Worm (Caenorhabditis elegans) whole organism, young adult: Measurements from ENCODE around the gene arl-5.

Source experiments
- B0035.1 ChIP-seq: sonication (generic microtip); optimal IDR thresholded peaks from 2 replicates; lab custom pipeline; 2016; ENCODE audit warnings: missing genetic modification characterization, mild to moderate bottlenecking, missing compliant biosample characterization, missing genotype, missing genetic modification reagents
- B0336.3 ChIP-seq: fragments of 200-800 bp; sonication (Bioruptor generic); IDR thresholded peaks from 2 replicates; pipeline ENCODE4 v1.3.6; 2022; ENCODE audit warnings: missing genetic modification characterization, missing compliant biosample characterization
- F10E7.11 ChIP-seq: sonication (generic microtip); optimal IDR thresholded peaks from 2 replicates; lab custom pipeline; 2017; ENCODE audit warnings: mild to moderate bottlenecking, missing genetic modification characterization, moderate library complexity, missing compliant biosample characterization
- F52B5.7 ChIP-seq: sonication (generic microtip); optimal IDR thresholded peaks from 2 replicates; lab custom pipeline; 2016; ENCODE audit warnings: mild to moderate bottlenecking, missing genetic modification characterization, missing compliant biosample characterization
- F57C9.4 ChIP-seq: sonication (generic microtip); optimal IDR thresholded peaks from 2 replicates; lab custom pipeline; 2017; ENCODE audit warnings: mild to moderate bottlenecking, missing genetic modification characterization, missing compliant biosample characterization
- Y53G8AR.9 ChIP-seq: fragments of 200-800 bp; sonication (Bioruptor generic); conservative IDR thresholded peaks from 2 replicates; pipeline ENCODE4 v1.3.6; 2022; ENCODE audit warnings: missing genetic modification reagents, missing genetic modification characterization, missing compliant biosample characterization
- Y56A3A.18 ChIP-seq: fragments of 200-800 bp; sonication (Bioruptor generic); IDR thresholded peaks from 2 replicates; pipeline ENCODE4 v1.3.6; 2022; ENCODE audit warnings: missing genetic modification reagents, missing genetic modification characterization, missing compliant biosample characterization
- Y95B8A.8 ChIP-seq: fragments of 200-800 bp; sonication (Bioruptor generic); IDR thresholded peaks from 2 replicates; pipeline ENCODE4 v1.3.6; 2022; ENCODE audit warnings: missing genetic modification reagents, missing genetic modification characterization, missing compliant biosample characterization
- ama-1 ChIP-seq, 3 experiments: fragments of 150-350 bp in 1 of 3; sonication (generic microtip) in 2 of 3; optimal IDR thresholded peaks; 2 replicates each; lab custom pipeline; 2014 to 2018; ENCODE audit warnings: missing biosample characterization in 2 of 3, missing genetic modification characterization in 2 of 3, missing genetic modification reagents in 2 of 3
- atf-7 ChIP-seq: sonication (generic microtip); optimal IDR thresholded peaks from 2 replicates; lab custom pipeline; 2017; ENCODE audit warnings: mild to moderate bottlenecking, missing genetic modification characterization, missing compliant biosample characterization
- attf-5 ChIP-seq: fragments of 200-800 bp; sonication (Bioruptor generic); optimal IDR thresholded peaks from 2 replicates; lab custom pipeline; 2018; ENCODE audit warnings: mild to moderate bottlenecking, missing genetic modification characterization, missing compliant biosample characterization
- attf-6 ChIP-seq: fragments of 200-800 bp; sonication (Bioruptor generic); IDR thresholded peaks from 2 replicates; pipeline ENCODE4 v1.3.6; 2022; ENCODE audit warnings: missing genetic modification reagents, missing genetic modification characterization, missing compliant biosample characterization
- bed-1 ChIP-seq: fragments of 200-800 bp; sonication (Bioruptor generic); IDR thresholded peaks from 2 replicates; pipeline ENCODE4 v1.3.6; 2022; ENCODE audit warnings: missing genetic modification reagents, missing genetic modification characterization, missing compliant biosample characterization
- ccch-3 ChIP-seq: fragments of 200-800 bp; sonication (Bioruptor generic); optimal IDR thresholded peaks from 2 replicates; lab custom pipeline; 2018; ENCODE audit warnings: mild to moderate bottlenecking, missing genetic modification characterization, missing compliant biosample characterization
- ceh-100 ChIP-seq: fragments of 200-800 bp; sonication (Bioruptor generic); IDR thresholded peaks from 2 replicates; pipeline ENCODE4 v1.3.6; 2022; ENCODE audit warnings: missing genetic modification reagents, missing genetic modification characterization, missing compliant biosample characterization
- ceh-27 ChIP-seq: fragments of 200-800 bp; sonication (Bioruptor generic); optimal IDR thresholded peaks from 2 replicates; lab custom pipeline; 2018; ENCODE audit warnings: mild to moderate bottlenecking, missing genetic modification characterization, moderate library complexity, missing compliant biosample characterization
- egl-18 ChIP-seq: fragments of 200-800 bp; sonication (Bioruptor generic); IDR thresholded peaks from 2 replicates; pipeline ENCODE4 v1.3.6; 2022; ENCODE audit warnings: missing genetic modification reagents, missing genetic modification characterization, missing compliant biosample characterization
- ekl-4 ChIP-seq: fragments of 200-800 bp; sonication (Bioruptor generic); IDR thresholded peaks from 2 replicates; pipeline ENCODE4 v1.3.6; 2022; ENCODE audit warnings: missing genetic modification reagents, missing genetic modification characterization, missing compliant biosample characterization
- gei-17 ChIP-seq: fragments of 200-800 bp; sonication (Bioruptor generic); optimal IDR thresholded peaks from 2 replicates; lab custom pipeline; 2018; ENCODE audit warnings: mild to moderate bottlenecking, missing genetic modification characterization, missing compliant biosample characterization
- hmg-1.2 ChIP-seq: fragments of 200-800 bp; sonication (Bioruptor generic); IDR thresholded peaks from 2 replicates; pipeline ENCODE4 v1.3.6; 2022; ENCODE audit warnings: missing genetic modification reagents, missing genetic modification characterization, missing compliant biosample characterization
- hmg-20 ChIP-seq: fragments of 200-800 bp; sonication (Bioruptor generic); IDR thresholded peaks from 2 replicates; pipeline ENCODE4 v1.3.6; 2022; ENCODE audit warnings: missing genetic modification reagents, missing genetic modification characterization, missing compliant biosample characterization
- hrde-1 ChIP-seq: sonication (generic microtip); optimal IDR thresholded peaks from 2 replicates; lab custom pipeline; 2016; ENCODE audit warnings: missing genetic modification characterization, mild to moderate bottlenecking, missing compliant biosample characterization, moderate library complexity, missing genotype, missing genetic modification reagents, borderline replicate concordance
- hsf-1 ChIP-seq: fragments of 200-800 bp; sonication (Bioruptor generic); IDR thresholded peaks from 2 replicates; pipeline ENCODE4 v1.3.6; 2022; ENCODE audit warnings: missing genetic modification reagents, missing genetic modification characterization, missing compliant biosample characterization
- let-607 ChIP-seq, 2 experiments: fragments of 200-800 bp in 1 of 2; sonication (Bioruptor generic) in 1 of 2; sonication (generic microtip) in 1 of 2; optimal IDR thresholded peaks; 2 replicates each; lab custom pipeline; 2016 to 2018; ENCODE audit warnings: mild to moderate bottlenecking in 2 of 2, missing compliant biosample characterization in 2 of 2, missing genetic modification characterization in 2 of 2, moderate library complexity in 2 of 2, missing genotype in 1 of 2
- lin-26 ChIP-seq: fragments of 200-800 bp; sonication (Bioruptor generic); IDR thresholded peaks from 2 replicates; pipeline ENCODE4 v1.3.6; 2022; ENCODE audit warnings: missing genetic modification reagents, missing genetic modification characterization, missing compliant biosample characterization
- lin-35 ChIP-seq, 3 experiments: fragments of 150-350 bp in 2 of 3; sonication (generic microtip) in 1 of 3; optimal IDR thresholded peaks; 2 replicates each; lab custom pipeline; 2014 to 2018; ENCODE audit warnings: missing biosample characterization in 3 of 3, missing genetic modification characterization in 3 of 3, missing genetic modification reagents in 3 of 3
- lin-40 ChIP-seq: sonication (generic microtip); optimal IDR thresholded peaks from 2 replicates; lab custom pipeline; 2016; ENCODE audit warnings: missing genetic modification characterization, mild to moderate bottlenecking, missing compliant biosample characterization, missing genotype, missing genetic modification reagents
- lsl-1 ChIP-seq: fragments of 200-800 bp; sonication (Bioruptor generic); optimal IDR thresholded peaks from 2 replicates; lab custom pipeline; 2018; ENCODE audit warnings: mild to moderate bottlenecking, missing genetic modification characterization, moderate library complexity, missing compliant biosample characterization
- madf-3 ChIP-seq: fragments of 200-800 bp; sonication (Bioruptor generic); IDR thresholded peaks from 2 replicates; pipeline ENCODE4 v1.3.6; 2022; ENCODE audit warnings: missing genetic modification reagents, missing genetic modification characterization, missing compliant biosample characterization
- madf-6 ChIP-seq: fragments of 200-800 bp; sonication (Bioruptor generic); IDR thresholded peaks from 2 replicates; pipeline ENCODE4 v1.3.6; 2022; ENCODE audit warnings: missing genetic modification reagents, missing genetic modification characterization, missing compliant biosample characterization
- nfyb-1 ChIP-seq: fragments of 200-800 bp; sonication (Bioruptor generic); IDR thresholded peaks from 2 replicates; pipeline ENCODE4 v1.3.6; 2022; ENCODE audit warnings: missing genetic modification reagents, missing genetic modification characterization, missing compliant biosample characterization
- pbrm-1 ChIP-seq: fragments of 200-800 bp; sonication (Bioruptor generic); IDR thresholded peaks from 2 replicates; pipeline ENCODE4 v1.3.6; 2022; ENCODE audit warnings: missing genetic modification reagents, missing genetic modification characterization, missing compliant biosample characterization
- rec-8 ChIP-seq, 2 experiments: sonication (generic microtip); optimal IDR thresholded peaks; 2 replicates each; lab custom pipeline; 2016; ENCODE audit warnings: mild to moderate bottlenecking in 2 of 2, missing genetic modification characterization in 2 of 2, missing genetic modification reagents in 2 of 2, missing genotype in 2 of 2, missing biosample characterization in 1 of 2, missing compliant biosample characterization in 1 of 2, moderate library complexity in 1 of 2
- repo-1 ChIP-seq: sonication (generic microtip); optimal IDR thresholded peaks from 2 replicates; lab custom pipeline; 2017; ENCODE audit warnings: mild to moderate bottlenecking, missing genetic modification characterization, missing compliant biosample characterization
- rpc-1 ChIP-seq, 2 experiments: fragments of 150-350 bp in 1 of 2; sonication (generic microtip) in 1 of 2; optimal IDR thresholded peaks; 2 replicates each; lab custom pipeline; 2014 to 2018; ENCODE audit warnings: missing biosample characterization in 1 of 2, missing genetic modification characterization in 1 of 2, missing genetic modification reagents in 1 of 2, missing genotype in 1 of 2
- sea-2 ChIP-seq: fragments of 200-800 bp; sonication (Bioruptor generic); IDR thresholded peaks from 2 replicates; pipeline ENCODE4 v1.3.6; 2022; ENCODE audit warnings: missing genetic modification characterization, missing compliant biosample characterization
- snpc-1.3 ChIP-seq: sonication (generic microtip); optimal IDR thresholded peaks from 2 replicates; lab custom pipeline; 2017; ENCODE audit warnings: missing genetic modification characterization, mild to moderate bottlenecking, missing compliant biosample characterization, antibody characterized with exemption, moderate library complexity, missing genotype, missing genetic modification reagents; ENCODE audit not compliant: insufficient read depth
- snpc-3.4 ChIP-seq: sonication (generic microtip); optimal IDR thresholded peaks from 2 replicates; lab custom pipeline; 2017; ENCODE audit warnings: missing genetic modification characterization, mild to moderate bottlenecking, missing compliant biosample characterization, antibody characterized with exemption, moderate library complexity, missing genotype, missing genetic modification reagents
- snpc-4 ChIP-seq, 5 experiments: fragments of 150-350 bp in 1 of 5; sonication (generic microtip) in 4 of 5; optimal IDR thresholded peaks; 2 replicates each; lab custom pipeline; 2014 to 2018; ENCODE audit warnings: missing genetic modification characterization in 5 of 5, missing biosample characterization in 3 of 5, antibody characterized with exemption in 2 of 5, mild to moderate bottlenecking in 2 of 5, missing compliant biosample characterization in 2 of 5, missing genotype in 2 of 5, moderate library complexity in 2 of 5, missing genetic modification reagents in 1 of 5
- tlf-1 ChIP-seq: fragments of 200-800 bp; sonication (Bioruptor generic); optimal IDR thresholded peaks from 2 replicates; lab custom pipeline; 2018; ENCODE audit warnings: mild to moderate bottlenecking, missing genetic modification characterization, missing compliant biosample characterization
- zim-3 ChIP-seq: sonication (generic microtip); optimal IDR thresholded peaks from 2 replicates; lab custom pipeline; 2017; ENCODE audit warnings: mild to moderate bottlenecking, missing genetic modification characterization, moderate library complexity, missing compliant biosample characterization
- ztf-3 ChIP-seq: fragments of 200-800 bp; sonication (Bioruptor generic); optimal IDR thresholded peaks from 2 replicates; lab custom pipeline; 2018; ENCODE audit warnings: mild to moderate bottlenecking, missing genetic modification characterization, missing compliant biosample characterization

The arl-5 gene

ce11 chrIII:9782483-9783081 lies 40.5 kb upstream of the arl-5 start, which contains the start of gene R10E11.6:
R10E11.6 (plus strand) TSS chrIII:9783006.
- TF ChIP-seq egl-18 (GFP tag; lab: Robert Waterston, UW) (no peak), rec-8 (tag; optimal IDR thresholded peaks at IDR 0.05; lab: Kevin White, UChicago) (peak in 1 of 2 experiments; percentile 19)

ce11 chrIII:9783133-9783590 lies 39.9 kb upstream of the arl-5 start:
- TF ChIP-seq ceh-27 (GFP tag; lab: Kevin White, UChicago) (no peak), Y56A3A.18 (GFP tag; lab: Robert Waterston, UW) (peak; percentile 54; the same call in 1 of the 2 replicates), lsl-1 (GFP tag; lab: Kevin White, UChicago) (no peak), madf-6 (GFP tag; lab: Robert Waterston, UW) (peak; percentile 42), pbrm-1 (GFP tag; lab: Robert Waterston, UW) (0 out of 2 replicates have a peak, but pooled peaks have one; percentile 15), ceh-100 (GFP tag; lab: Robert Waterston, UW) (no peak; the same call in 1 of the 2 replicates), lin-26 (GFP tag; lab: Robert Waterston, UW) (no peak), atf-7 (tag; lab: Kevin White, UChicago) (peak; percentile 61), repo-1 (tag; lab: Kevin White, UChicago) (peak; percentile 81), attf-5 (GFP tag; lab: Kevin White, UChicago) (peak; percentile 21), F10E7.11 (tag; lab: Kevin White, UChicago) (peak; percentile 62), gei-17 (peak; percentile 3), snpc-1.3 (tag; lab: Kevin White, UChicago) (no peak), B0336.3 (peak; percentile 50; the same call in 1 of the 2 replicates), let-607 (tag; optimal IDR thresholded peaks at IDR 0.05; lab: Kevin White, UChicago) (peak; percentile 21 to 35), ccch-3 (no peak), ztf-3 (GFP tag; lab: Kevin White, UChicago) (peak; percentile 57), bed-1 (GFP tag; lab: Robert Waterston, UW) (0 out of 2 replicates have a peak, but pooled peaks have one; percentile 14), ekl-4 (GFP tag; lab: Robert Waterston, UW) (peak; percentile 17; the same call in 1 of the 2 replicates), B0035.1 (tag; lab: Kevin White, UChicago) (peak; percentile 7), hsf-1 (GFP tag; lab: Robert Waterston, UW) (0 out of 2 replicates have a peak, but pooled peaks have one; percentile 54), madf-3 (GFP tag; lab: Robert Waterston, UW) (peak; percentile 85), lin-35 (GFP tag; optimal IDR thresholded peaks at IDR 0.05; lab: Kevin White, UChicago) (peak in 1 of 3 experiments; percentile 57), snpc-4 (GFP tag; optimal IDR thresholded peaks at IDR 0.05; lab: Kevin White, UChicago) (no peak), snpc-4 (tag; optimal IDR thresholded peaks at IDR 0.05; lab: Kevin White, UChicago) (peak in 1 of 4 experiments; percentile 2), rpc-1 (optimal IDR thresholded peaks at IDR 0.05; lab: Kevin White, UChicago) (no peak), rpc-1 (tag; optimal IDR thresholded peaks at IDR 0.05; lab: Kevin White, UChicago) (no peak), snpc-3.4 (tag; lab: Kevin White, UChicago) (no peak), zim-3 (no peak), nfyb-1 (GFP tag; lab: Robert Waterston, UW) (no peak), hmg-20 (GFP tag; lab: Robert Waterston, UW) (no peak), F57C9.4 (tag; lab: Kevin White, UChicago) (peak; percentile 80), ama-1 (optimal IDR thresholded peaks at IDR 0.05; lab: Kevin White, UChicago) (no peak), ama-1 (GFP tag; optimal IDR thresholded peaks at IDR 0.05; lab: Kevin White, UChicago) (no peak), attf-6 (no peak), hrde-1 (tag; lab: Kevin White, UChicago) (peak; percentile 6), Y53G8AR.9 (GFP tag; lab: Robert Waterston, UW) (0 out of 2 replicates have a peak, but pooled peaks have one; percentile 54), sea-2 (no peak), hmg-1.2 (GFP tag; lab: Robert Waterston, UW) (peak; percentile 22; the same call in 1 of the 2 replicates), F52B5.7 (tag; lab: Kevin White, UChicago) (no peak), Y95B8A.8 (no peak; the same call in 1 of the 2 replicates), lin-40 (tag; lab: Kevin White, UChicago) (peak; percentile 38), tlf-1 (GFP tag; lab: Kevin White, UChicago) (peak; percentile 42)
